Fruit fly (Drosophila melanogaster) whole organism, embryonic: Measurements from ENCODE around the gene CG7656.

Source experiments
- BEAF-32 ChIP-seq: fragments of 200-800 bp; sonication (Bioruptor generic); optimal IDR thresholded peaks from 3 replicates; lab custom pipeline; 2017; ENCODE audit warnings: missing biosample characterization, missing genetic modification characterization, mild to moderate bottlenecking, moderate library complexity, missing genetic modification reagents
- Bdp1 ChIP-seq: fragments of 200-800 bp; sonication (Bioruptor generic); optimal IDR thresholded peaks from 3 replicates; lab custom pipeline; 2016; ENCODE audit warnings: missing biosample characterization, missing genetic modification characterization
- Blimp-1 ChIP-seq: fragments of 200-800 bp; sonication (Bioruptor generic); optimal IDR thresholded peaks from 3 replicates; lab custom pipeline; 2018; ENCODE audit warnings: missing biosample characterization, missing genetic modification characterization, mild to moderate bottlenecking, moderate library complexity, missing genetic modification reagents
- CG10959 ChIP-seq: fragments of 200-800 bp; sonication (Bioruptor generic); IDR thresholded peaks from 2 replicates; pipeline ENCODE4 v1.3.6; 2022; ENCODE audit warnings: missing biosample characterization, missing genetic modification characterization
- CG11560 ChIP-seq: fragments of 200-800 bp; sonication (Bioruptor generic); IDR thresholded peaks from 3 replicates; pipeline ENCODE4 v1.3.6; 2022; ENCODE audit warnings: missing biosample characterization, missing genetic modification characterization
- CG12155 ChIP-seq: fragments of 200-800 bp; sonication (Bioruptor generic); optimal IDR thresholded peaks from 3 replicates; lab custom pipeline; 2016; ENCODE audit warnings: missing biosample characterization, missing genetic modification characterization
- CG14050 ChIP-seq: fragments of 200-800 bp; sonication (Bioruptor generic); IDR thresholded peaks from 3 replicates; pipeline ENCODE4 v1.3.6; 2022; ENCODE audit warnings: missing biosample characterization, missing genetic modification characterization
- CG15073 ChIP-seq: fragments of 200-800 bp; sonication (Bioruptor generic); optimal IDR thresholded peaks from 2 replicates; lab custom pipeline; 2016; ENCODE audit warnings: missing biosample characterization, missing genetic modification characterization
- CG15269 ChIP-seq: fragments of 200-800 bp; sonication (Bioruptor generic); optimal IDR thresholded peaks from 2 replicates; lab custom pipeline; 2018; ENCODE audit warnings: missing biosample characterization, mild to moderate bottlenecking, missing genetic modification characterization, moderate library complexity
- CG1529 ChIP-seq: fragments of 200-800 bp; sonication (Bioruptor generic); optimal IDR thresholded peaks from 3 replicates; lab custom pipeline; 2018; ENCODE audit warnings: missing biosample characterization, missing genetic modification characterization
- CG17568 ChIP-seq: fragments of 200-800 bp; sonication (Bioruptor generic); optimal IDR thresholded peaks from 2 replicates; lab custom pipeline; 2018; ENCODE audit warnings: missing biosample characterization, mild to moderate bottlenecking, missing genetic modification characterization, moderate library complexity
- CG17802 ChIP-seq: fragments of 200-800 bp; sonication (Bioruptor generic); optimal IDR thresholded peaks from 2 replicates; lab custom pipeline; 2018; ENCODE audit warnings: missing biosample characterization, mild to moderate bottlenecking, missing genetic modification characterization, moderate library complexity
- CG18599 ChIP-seq: fragments of 200-800 bp; sonication (Bioruptor generic); optimal IDR thresholded peaks from 3 replicates; lab custom pipeline; 2017; ENCODE audit warnings: missing biosample characterization, missing genetic modification characterization, mild to moderate bottlenecking, moderate library complexity, missing genetic modification reagents
- CG30431 ChIP-seq: fragments of 200-800 bp; sonication (Bioruptor generic); optimal IDR thresholded peaks from 2 replicates; lab custom pipeline; 2017; ENCODE audit warnings: missing biosample characterization, missing genetic modification characterization
- CG31388 ChIP-seq: fragments of 200-800 bp; sonication (Bioruptor generic); optimal IDR thresholded peaks from 2 replicates; lab custom pipeline; 2016; ENCODE audit warnings: missing biosample characterization, missing genetic modification characterization
- CG4282 ChIP-seq: fragments of 200-800 bp; sonication (Bioruptor generic); optimal IDR thresholded peaks from 2 replicates; lab custom pipeline; 2016; ENCODE audit warnings: missing biosample characterization, missing genetic modification characterization
- CG4360 ChIP-seq: fragments of 200-800 bp; sonication (Bioruptor generic); IDR thresholded peaks from 2 replicates; pipeline ENCODE4 v1.3.6; 2022; ENCODE audit warnings: missing biosample characterization, missing genetic modification characterization
- CG4424 ChIP-seq: fragments of 200-800 bp; sonication (Bioruptor generic); optimal IDR thresholded peaks from 3 replicates; lab custom pipeline; 2016; ENCODE audit warnings: missing biosample characterization, missing genetic modification characterization
- CG6272 ChIP-seq: fragments of 200-800 bp; sonication (Bioruptor generic); IDR thresholded peaks from 2 replicates; pipeline ENCODE4 v1.3.6; 2022; ENCODE audit warnings: missing biosample characterization, missing genetic modification characterization
- CG6689 ChIP-seq: fragments of 200-800 bp; sonication (Bioruptor generic); IDR thresholded peaks from 2 replicates; pipeline ENCODE4 v1.3.6; 2022; ENCODE audit warnings: missing biosample characterization, missing genetic modification characterization
- CG8478 ChIP-seq: fragments of >200 bp; optimal IDR thresholded peaks from 2 replicates; lab custom pipeline; 2018
- CG9932 ChIP-seq: fragments of 200-800 bp; sonication (Bioruptor generic); IDR thresholded peaks from 2 replicates; pipeline ENCODE4 v1.3.6; 2022; ENCODE audit warnings: missing biosample characterization, missing genetic modification characterization
- CrebB ChIP-seq: fragments of 200-800 bp; sonication (Bioruptor generic); optimal IDR thresholded peaks from 3 replicates; lab custom pipeline; 2018; ENCODE audit warnings: missing biosample characterization, mild to moderate bottlenecking, missing genetic modification characterization
- Dll ChIP-seq: fragments of 200-800 bp; sonication (Bioruptor generic); IDR thresholded peaks from 4 replicates; pipeline ENCODE4 v1.3.6; 2022; ENCODE audit warnings: missing biosample characterization, missing genetic modification characterization; ENCODE audit not compliant: partially characterized antibody
- Doc2 ChIP-seq: fragments of 200-800 bp; sonication (Bioruptor generic); IDR thresholded peaks from 2 replicates; pipeline ENCODE4 v1.3.6; 2022; ENCODE audit warnings: missing biosample characterization, missing genetic modification characterization
- Ets97D ChIP-seq: fragments of 200-800 bp; sonication (Bioruptor generic); optimal IDR thresholded peaks from 3 replicates; lab custom pipeline; 2016; ENCODE audit warnings: missing biosample characterization, missing genetic modification characterization
- Gug ChIP-seq: fragments of 200-800 bp; sonication (Bioruptor generic); IDR thresholded peaks from 4 replicates; pipeline ENCODE4 v1.3.6; 2022; ENCODE audit warnings: missing biosample characterization, missing genetic modification characterization
- Hmx ChIP-seq: fragments of 200-800 bp; sonication (Bioruptor generic); optimal IDR thresholded peaks from 2 replicates; lab custom pipeline; 2016; ENCODE audit warnings: missing biosample characterization, missing genetic modification characterization
- Lim3 ChIP-seq: fragments of 200-800 bp; sonication (Bioruptor generic); IDR thresholded peaks from 2 replicates; pipeline ENCODE4 v1.3.6; 2022; ENCODE audit warnings: missing biosample characterization, missing genetic modification characterization
- Mad ChIP-seq: fragments of 200-800 bp; sonication (Bioruptor generic); optimal IDR thresholded peaks from 2 replicates; lab custom pipeline; 2016; ENCODE audit warnings: missing biosample characterization, missing genetic modification characterization
- NC2α ChIP-seq: fragments of 200-800 bp; sonication (Bioruptor generic); optimal IDR thresholded peaks from 2 replicates; lab custom pipeline; 2016; ENCODE audit warnings: missing biosample characterization, missing genetic modification characterization
- Oli ChIP-seq: fragments of 200-800 bp; sonication (Bioruptor generic); optimal IDR thresholded peaks from 2 replicates; lab custom pipeline; 2018; ENCODE audit warnings: missing biosample characterization, mild to moderate bottlenecking, missing genetic modification characterization, moderate library complexity
- Sox100B ChIP-seq: fragments of 200-800 bp; sonication (Bioruptor generic); optimal IDR thresholded peaks from 3 replicates; lab custom pipeline; 2018; ENCODE audit warnings: missing biosample characterization, mild to moderate bottlenecking, missing genetic modification characterization
- Tbp ChIP-seq: fragments of >200 bp; optimal IDR thresholded peaks from 2 replicates; lab custom pipeline; 2018; ENCODE audit warnings: missing biosample characterization, missing genetic modification characterization
- YL-1 ChIP-seq: fragments of 200-800 bp; sonication (Bioruptor generic); optimal IDR thresholded peaks from 3 replicates; lab custom pipeline; 2017; ENCODE audit warnings: missing biosample characterization, mild to moderate bottlenecking, missing genetic modification characterization
- crc ChIP-seq: fragments of 200-800 bp; sonication (Bioruptor generic); optimal IDR thresholded peaks from 2 replicates; lab custom pipeline; 2016; ENCODE audit warnings: missing biosample characterization, missing genetic modification characterization
- dan ChIP-seq: fragments of 200-800 bp; sonication (Bioruptor generic); IDR thresholded peaks from 2 replicates; pipeline ENCODE4 v1.3.6; 2022; ENCODE audit warnings: missing biosample characterization, missing genetic modification characterization
- dm ChIP-seq: fragments of 200-800 bp; sonication (Bioruptor generic); optimal IDR thresholded peaks from 3 replicates; lab custom pipeline; 2016; ENCODE audit warnings: missing biosample characterization, missing genetic modification characterization
- ems ChIP-seq: fragments of 200-800 bp; sonication (Bioruptor generic); optimal IDR thresholded peaks from 3 replicates; lab custom pipeline; 2016; ENCODE audit warnings: missing biosample characterization, missing genetic modification characterization
- eve ChIP-seq, 2 experiments: fragments of >200 bp; optimal IDR thresholded peaks; 2 replicates each; lab custom pipeline; 2017; ENCODE audit warnings: missing biosample characterization in 2 of 2, missing genetic modification characterization in 2 of 2
- gcm2 ChIP-seq: fragments of 200-800 bp; sonication (Bioruptor generic); optimal IDR thresholded peaks from 2 replicates; lab custom pipeline; 2016; ENCODE audit warnings: missing biosample characterization, missing genetic modification characterization
- grn ChIP-seq: fragments of 200-800 bp; sonication (Bioruptor generic); optimal IDR thresholded peaks from 3 replicates; lab custom pipeline; 2017; ENCODE audit warnings: missing biosample characterization, missing genetic modification characterization
- jing ChIP-seq: fragments of 200-800 bp; sonication (Bioruptor generic); optimal IDR thresholded peaks from 2 replicates; lab custom pipeline; 2018; ENCODE audit warnings: missing biosample characterization, mild to moderate bottlenecking, missing genetic modification characterization
- lab ChIP-seq: fragments of 200-800 bp; sonication (Bioruptor generic); optimal IDR thresholded peaks from 3 replicates; lab custom pipeline; 2017; ENCODE audit warnings: missing biosample characterization, missing genetic modification characterization, mild to moderate bottlenecking, moderate library complexity, missing genetic modification reagents
- maf-S ChIP-seq: fragments of 200-800 bp; sonication (Bioruptor generic); optimal IDR thresholded peaks from 2 replicates; lab custom pipeline; 2016; ENCODE audit warnings: missing biosample characterization, missing genetic modification characterization
- sd ChIP-seq: fragments of 200-800 bp; sonication (Bioruptor generic); optimal IDR thresholded peaks from 3 replicates; lab custom pipeline; 2018; ENCODE audit warnings: missing biosample characterization, mild to moderate bottlenecking, missing genetic modification characterization, moderate library complexity
- sens ChIP-seq: fragments of 200-800 bp; sonication (Bioruptor generic); peaks from one replicate; lab custom pipeline; 2016; ENCODE audit warnings: missing biosample characterization, missing genetic modification characterization
- sisA ChIP-seq: fragments of 200-800 bp; sonication (Bioruptor generic); IDR thresholded peaks from 2 replicates; pipeline ENCODE4 v1.3.6; 2022; ENCODE audit warnings: missing biosample characterization, missing genetic modification characterization
- tin ChIP-seq: fragments of 200-800 bp; sonication (Bioruptor generic); optimal IDR thresholded peaks from 3 replicates; lab custom pipeline; 2016; ENCODE audit warnings: missing biosample characterization, missing genetic modification characterization
- trem ChIP-seq: fragments of 200-800 bp; optimal IDR thresholded peaks from 3 replicates; lab custom pipeline; 2019; ENCODE audit warnings: missing biosample characterization, mild to moderate bottlenecking, missing genetic modification characterization, moderate library complexity
- vfl ChIP-seq: fragments of 200-800 bp; sonication (Bioruptor generic); optimal IDR thresholded peaks from 2 replicates; lab custom pipeline; 2016; ENCODE audit warnings: missing biosample characterization, missing genetic modification characterization

The CG7656 gene

dm6 chr3L:15537916-15538581 is 49.9 kb downstream of the CG7656 start (continued):
- TF ChIP-seq CG10959 (no peak), Tbp (GFP tag; lab: Kevin White, UChicago) (no peak), CG15073 (GFP tag; lab: Kevin White, UChicago) (no peak), CG8478 (no peak), CG4424 (GFP tag; lab: Kevin White, UChicago) (peak; percentile 77), Blimp-1 (GFP tag; lab: Kevin White, UChicago) (peak; percentile 68), CG31388 (no peak), lab (peak; percentile 68), CG6689 (peak; percentile 78), CG11560 (no peak), jing (peak; percentile 23), CG4360 (0 out of 2 replicates have a peak, but pooled peaks have one; percentile 8), Gug (GFP tag; lab: Robert Waterston, UW) (0 out of 4 replicates have a peak, but pooled peaks have one; percentile 14), CG1529 (peak; percentile 58), dm (peak; percentile 9), maf-S (GFP tag; lab: Kevin White, UChicago) (no peak), BEAF-32 (GFP tag; lab: Kevin White, UChicago) (no peak), Hmx (GFP tag; lab: Kevin White, UChicago) (peak; percentile 49), vfl (GFP tag; lab: Kevin White, UChicago) (no peak), CG15269 (peak; percentile 78), ems (peak; percentile 21), sisA (no peak; the same call in none of the 2 replicates), dan (GFP tag; lab: Robert Waterston, UW) (no peak), Ets97D (GFP tag; lab: Kevin White, UChicago) (no peak), NC2α (GFP tag; lab: Kevin White, UChicago) (no peak), eve (GFP tag; optimal IDR thresholded peaks at IDR 0.05; lab: Kevin White, UChicago) (peak in 1 of 2 experiments; percentile 74), Lim3 (no peak), trem (peak; percentile 62), tin (peak; percentile 48), Mad (peak; percentile 1), CG9932 (GFP tag; lab: Robert Waterston, UW) (no peak), sd (tag; lab: Kevin White, UChicago) (peak; percentile 4), Bdp1 (peak; percentile 24), Sox100B (GFP tag; lab: Kevin White, UChicago) (peak; percentile 75), CrebB (tag; lab: Kevin White, UChicago) (no peak), Doc2 (GFP tag; lab: Robert Waterston, UW) (no peak), sens (GFP tag; lab: Kevin White, UChicago) (peak; percentile 96), CG4282 (GFP tag; lab: Kevin White, UChicago) (no peak), Oli (tag; lab: Kevin White, UChicago) (peak; percentile 78), grn (GFP tag; lab: Kevin White, UChicago) (no peak), CG17802 (tag; lab: Kevin White, UChicago) (no peak), CG17568 (GFP tag; lab: Kevin White, UChicago) (peak; percentile 5), gcm2 (GFP tag; lab: Kevin White, UChicago) (no peak), CG12155 (GFP tag; lab: Kevin White, UChicago) (peak; percentile 54), YL-1 (GFP tag; lab: Kevin White, UChicago) (no peak), CG18599 (GFP tag; lab: Kevin White, UChicago) (peak; percentile 58), crc (GFP tag; lab: Kevin White, UChicago) (peak; percentile 8), CG30431 (peak; percentile 29), CG14050 (GFP tag; lab: Robert Waterston, UW) (no peak), CG6272 (GFP tag; lab: Robert Waterston, UW) (peak; percentile 37; the same call in 1 of the 2 replicates), Dll (GFP tag; lab: Robert Waterston, UW) (no peak)
